Worm (Caenorhabditis elegans) whole organism, L1 larva: ENCODE data around the gene F46B6.10.

ENCODE experiments used
- C16A3.4 ChIP-seq: fragments of 150-350 bp; optimal IDR thresholded peaks from 2 replicates; lab custom pipeline; 2014; ENCODE audit warnings: missing biosample characterization, missing genetic modification characterization
- C34B4.2 ChIP-seq: sonication (generic microtip); optimal IDR thresholded peaks from 2 replicates; lab custom pipeline; 2017; ENCODE audit warnings: mild to moderate bottlenecking, missing genetic modification characterization, missing compliant biosample characterization
- F16B12.6 ChIP-seq: fragments of 150-350 bp; optimal IDR thresholded peaks from 2 replicates; lab custom pipeline; 2014; ENCODE audit warnings: missing biosample characterization, missing genetic modification characterization
- Y116A8C.19 ChIP-seq: sonication (generic microtip); optimal IDR thresholded peaks from 2 replicates; lab custom pipeline; 2016; ENCODE audit warnings: missing compliant biosample characterization, missing genetic modification characterization, borderline replicate concordance
- alr-1 ChIP-seq: fragments of 200-800 bp; sonication (Bioruptor generic); optimal IDR thresholded peaks from 2 replicates; lab custom pipeline; 2018; ENCODE audit warnings: borderline replicate concordance, mild to moderate bottlenecking, missing genetic modification characterization, missing compliant biosample characterization
- aly-2 ChIP-seq: fragments of 150-350 bp; optimal IDR thresholded peaks from 2 replicates; lab custom pipeline; 2014; ENCODE audit warnings: missing biosample characterization, missing genetic modification characterization
- ama-1 ChIP-seq: fragments of 150-350 bp; optimal IDR thresholded peaks from 2 replicates; lab custom pipeline; 2014
- blmp-1 ChIP-seq: fragments of 150-350 bp; optimal IDR thresholded peaks from 2 replicates; lab custom pipeline; 2014; ENCODE audit warnings: missing biosample characterization, missing genetic modification characterization
- ceh-82 ChIP-seq, 3 experiments: fragments of 150-350 bp in 1 of 3; sonication (generic microtip) in 2 of 3; optimal IDR thresholded peaks; 2 replicates each; lab custom pipeline; 2014 to 2017; ENCODE audit warnings: missing biosample characterization in 3 of 3, missing genetic modification characterization in 3 of 3
- ceh-88 ChIP-seq: fragments of 200-800 bp; sonication (Bioruptor generic); IDR thresholded peaks from 2 replicates; pipeline ENCODE4 v1.3.6; 2022; ENCODE audit warnings: missing genetic modification characterization, missing compliant biosample characterization
- ceh-90 ChIP-seq: sonication (generic microtip); optimal IDR thresholded peaks from 2 replicates; lab custom pipeline; 2016; ENCODE audit warnings: missing genetic modification characterization, missing compliant biosample characterization
- ces-1 ChIP-seq: fragments of 150-350 bp; optimal IDR thresholded peaks from 2 replicates; lab custom pipeline; 2014; ENCODE audit warnings: missing biosample characterization, missing genetic modification reagents, missing genetic modification characterization
- efl-1 ChIP-seq, 4 experiments: fragments of 150-350 bp; optimal IDR thresholded peaks in 3 of 4; peaks in 1 of 4; 1 replicate in 1 of 4; 2 replicates in 3 of 4; lab custom pipeline; 2014; ENCODE audit warnings: missing biosample characterization in 2 of 4, missing genetic modification characterization in 2 of 4, missing genetic modification reagents in 2 of 4
- efl-3 ChIP-seq: fragments of 200-800 bp; sonication (Bioruptor generic); optimal IDR thresholded peaks from 2 replicates; lab custom pipeline; 2018; ENCODE audit warnings: mild to moderate bottlenecking, missing genetic modification characterization, missing compliant biosample characterization
- egl-27 ChIP-seq, 2 experiments: fragments of 150-350 bp in 1 of 2; sonication (generic microtip); optimal IDR thresholded peaks; 3 replicates each; lab custom pipeline; 2017 to 2018; ENCODE audit warnings: missing biosample characterization in 2 of 2, missing genetic modification characterization in 2 of 2, missing genetic modification reagents in 2 of 2
- elt-3 ChIP-seq, 6 experiments: fragments of 150-350 bp in 1 of 6; sonication (generic microtip); optimal IDR thresholded peaks; 2 replicates each; lab custom pipeline; 2017 to 2018; ENCODE audit warnings: missing biosample characterization in 6 of 6, missing genetic modification characterization in 6 of 6, inconsistent platforms in 1 of 6
- fkh-10 ChIP-seq: sonication (generic microtip); optimal IDR thresholded peaks from 2 replicates; lab custom pipeline; 2017; ENCODE audit warnings: missing biosample characterization, missing genetic modification reagents, missing genetic modification characterization
- fkh-8 ChIP-seq: sonication (generic microtip); optimal IDR thresholded peaks from 2 replicates; lab custom pipeline; 2016; ENCODE audit warnings: mild to moderate bottlenecking, missing genetic modification characterization, missing compliant biosample characterization
- fos-1 ChIP-seq: fragments of 150-350 bp; optimal IDR thresholded peaks from 2 replicates; lab custom pipeline; 2014; ENCODE audit warnings: missing biosample characterization, missing genetic modification characterization
- hlh-17 ChIP-seq: fragments of 200-800 bp; sonication (Bioruptor generic); optimal IDR thresholded peaks from 2 replicates; lab custom pipeline; 2018; ENCODE audit warnings: missing genetic modification characterization, mild to moderate bottlenecking, missing compliant biosample characterization, moderate library complexity, borderline replicate concordance
- isw-1 ChIP-seq: fragments of 200-800 bp; sonication (Bioruptor generic); IDR thresholded peaks from 2 replicates; pipeline ENCODE4 v1.3.6; 2022; ENCODE audit warnings: missing genetic modification characterization, missing compliant biosample characterization
- jun-1 ChIP-seq: fragments of 150-350 bp; optimal IDR thresholded peaks from 2 replicates; lab custom pipeline; 2014; ENCODE audit warnings: missing biosample characterization, missing genetic modification reagents, missing genetic modification characterization
- lin-13 ChIP-seq: fragments of 150-350 bp; optimal IDR thresholded peaks from 2 replicates; lab custom pipeline; 2014; ENCODE audit warnings: missing biosample characterization, missing genetic modification reagents, missing genetic modification characterization
- lin-14 ChIP-seq: fragments of 200-800 bp; sonication (Bioruptor generic); optimal IDR thresholded peaks from 2 replicates; lab custom pipeline; 2018; ENCODE audit warnings: mild to moderate bottlenecking, missing genetic modification characterization, moderate library complexity, missing compliant biosample characterization
- lin-35 ChIP-seq, 2 experiments: fragments of 150-350 bp; optimal IDR thresholded peaks; 2 replicates each; lab custom pipeline; 2014; ENCODE audit warnings: missing biosample characterization in 2 of 2, missing genetic modification characterization in 2 of 2, missing genetic modification reagents in 2 of 2
- lsy-2 ChIP-seq, 2 experiments: fragments of 150-350 bp; optimal IDR thresholded peaks; 2 replicates each; lab custom pipeline; 2014; ENCODE audit warnings: missing biosample characterization in 2 of 2, missing genetic modification characterization in 2 of 2
- mdl-1 ChIP-seq, 2 experiments: fragments of 150-350 bp; optimal IDR thresholded peaks; 2 replicates each; lab custom pipeline; 2014 to 2017; ENCODE audit warnings: missing biosample characterization in 2 of 2, missing genetic modification characterization in 2 of 2, inconsistent platforms in 1 of 2
- nhr-11 ChIP-seq: fragments of 150-350 bp; optimal IDR thresholded peaks from 2 replicates; lab custom pipeline; 2014; ENCODE audit warnings: missing biosample characterization, missing genetic modification characterization
- nhr-28 ChIP-seq: fragments of 150-350 bp; optimal IDR thresholded peaks from 2 replicates; lab custom pipeline; 2014; ENCODE audit warnings: missing biosample characterization, missing genetic modification characterization
- nhr-47 ChIP-seq: sonication (generic microtip); optimal IDR thresholded peaks from 2 replicates; lab custom pipeline; 2016; ENCODE audit warnings: mild to moderate bottlenecking, missing genetic modification characterization, moderate library complexity, missing compliant biosample characterization
- nhr-71 ChIP-seq: sonication (generic microtip); optimal IDR thresholded peaks from 2 replicates; lab custom pipeline; 2016; ENCODE audit warnings: mild to moderate bottlenecking, missing genetic modification characterization, moderate library complexity, missing compliant biosample characterization
- nhr-76 ChIP-seq: sonication (generic microtip); optimal IDR thresholded peaks from 2 replicates; lab custom pipeline; 2017; ENCODE audit warnings: missing biosample characterization, missing genetic modification characterization
- nhr-85 ChIP-seq: sonication (generic microtip); peaks from one replicate; lab custom pipeline; 2016; ENCODE audit warnings: missing genetic modification characterization, inconsistent platforms, missing compliant biosample characterization
- nhr-90 ChIP-seq: sonication (generic microtip); optimal IDR thresholded peaks from 2 replicates; lab custom pipeline; 2016; ENCODE audit warnings: mild to moderate bottlenecking, missing genetic modification characterization, missing compliant biosample characterization; ENCODE audit not compliant: poor library complexity
- rnt-1 ChIP-seq: sonication (generic microtip); optimal IDR thresholded peaks from 2 replicates; lab custom pipeline; 2016; ENCODE audit warnings: mild to moderate bottlenecking, missing genetic modification characterization, moderate library complexity, missing compliant biosample characterization
- skn-1 ChIP-seq: fragments of 150-350 bp; optimal IDR thresholded peaks from 2 replicates; lab custom pipeline; 2014; ENCODE audit warnings: missing biosample characterization, missing genetic modification characterization
- snu-23 ChIP-seq: sonication (generic microtip); optimal IDR thresholded peaks from 2 replicates; lab custom pipeline; 2016; ENCODE audit warnings: missing genetic modification characterization, missing compliant biosample characterization
- swsn-7 ChIP-seq: sonication (generic microtip); optimal IDR thresholded peaks from 2 replicates; lab custom pipeline; 2016; ENCODE audit warnings: missing genetic modification characterization, missing compliant biosample characterization
- tbx-2 ChIP-seq: sonication (generic microtip); optimal IDR thresholded peaks from 2 replicates; lab custom pipeline; 2016; ENCODE audit warnings: missing genetic modification characterization, missing compliant biosample characterization
- unc-30 ChIP-seq: sonication (generic microtip); optimal IDR thresholded peaks from 2 replicates; lab custom pipeline; 2017; ENCODE audit warnings: missing biosample characterization, missing genetic modification characterization
- vab-15 ChIP-seq: sonication (generic microtip); optimal IDR thresholded peaks from 2 replicates; lab custom pipeline; 2017; ENCODE audit warnings: missing genotype, mild to moderate bottlenecking, missing genetic modification characterization, missing compliant biosample characterization
- xbp-1 ChIP-seq: sonication (generic microtip); optimal IDR thresholded peaks from 2 replicates; lab custom pipeline; 2016; ENCODE audit warnings: missing genetic modification characterization, missing compliant biosample characterization
- zag-1 ChIP-seq: fragments of 150-350 bp; optimal IDR thresholded peaks from 2 replicates; lab custom pipeline; 2014; ENCODE audit warnings: missing biosample characterization, missing genetic modification characterization
- ztf-11 ChIP-seq, 2 experiments: sonication (generic microtip); optimal IDR thresholded peaks; 2 replicates each; lab custom pipeline; 2016 to 2017; ENCODE audit warnings: missing genetic modification characterization in 2 of 2, missing biosample characterization in 1 of 2, missing compliant biosample characterization in 1 of 2
- ztf-4 ChIP-seq: fragments of 150-350 bp; optimal IDR thresholded peaks from 2 replicates; lab custom pipeline; 2014; ENCODE audit warnings: missing biosample characterization, missing genetic modification characterization

F46B6.10 gene

ce11 chrV:9771311-9771710 is 30.6 kb downstream of the F46B6.10 start:
- TF ChIP-seq skn-1 (tag; lab: Kevin White, UChicago) (no peak), aly-2 (tag; lab: Kevin White, UChicago) (no peak), egl-27 (tag; optimal IDR thresholded peaks at IDR 0.05; lab: Kevin White, UChicago) (no peak), F16B12.6 (tag; lab: Kevin White, UChicago) (no peak), elt-3 (tag; optimal IDR thresholded peaks at IDR 0.05; lab: Kevin White, UChicago) (no peak), blmp-1 (tag; lab: Kevin White, UChicago) (no peak), C16A3.4 (tag; lab: Kevin White, UChicago) (no peak), Y116A8C.19 (tag; lab: Kevin White, UChicago) (no peak), nhr-90 (tag; lab: Kevin White, UChicago) (no peak), hlh-17 (GFP tag; lab: Kevin White, UChicago) (no peak), nhr-71 (tag; lab: Kevin White, UChicago) (no peak), nhr-76 (tag; lab: Kevin White, UChicago) (no peak)

- TF ChIP-seq C34B4.2 (no peak), vab-15 (tag; lab: Kevin White, UChicago) (no peak), ceh-88 (no peak), F16B12.6 (tag; lab: Kevin White, UChicago) (no peak), nhr-90 (tag; lab: Kevin White, UChicago) (no peak), Y116A8C.19 (tag; lab: Kevin White, UChicago) (no peak), nhr-85 (tag; lab: Kevin White, UChicago) (no peak), unc-30 (tag; lab: Kevin White, UChicago) (no peak), ces-1 (GFP tag; lab: Kevin White, UChicago) (peak; percentile 100), jun-1 (tag; lab: Kevin White, UChicago) (no peak), efl-3 (no peak), isw-1 (no peak), lin-13 (GFP tag; lab: Kevin White, UChicago) (no peak), mdl-1 (tag; optimal IDR thresholded peaks at IDR 0.05; lab: Kevin White, UChicago) (no peak), swsn-7 (tag; lab: Kevin White, UChicago) (peak; percentile 16), nhr-11 (tag; lab: Kevin White, UChicago) (no peak), C16A3.4 (tag; lab: Kevin White, UChicago) (no peak), ztf-4 (tag; lab: Kevin White, UChicago) (no peak), xbp-1 (no peak), lsy-2 (tag; optimal IDR thresholded peaks at IDR 0.05; lab: Kevin White, UChicago) (peak in 1 of 2 experiments; percentile 53), efl-1 (optimal IDR thresholded peaks at IDR 0.05; lab: Kevin White, UChicago) (no peak), efl-1 (GFP tag; optimal IDR thresholded peaks at IDR 0.05 in 1 of 2; lab: Kevin White, UChicago) (peak in 1 of 2 experiments; percentile 76), nhr-47 (tag; lab: Kevin White, UChicago) (peak; percentile 50), blmp-1 (tag; lab: Kevin White, UChicago) (no peak), fos-1 (tag; lab: Kevin White, UChicago) (no peak), ztf-11 (tag; optimal IDR thresholded peaks at IDR 0.05; lab: Kevin White, UChicago) (no peak), ceh-82 (tag; optimal IDR thresholded peaks at IDR 0.05; lab: Kevin White, UChicago) (peak in 1 of 3 experiments; percentile 28), lin-35 (GFP tag; optimal IDR thresholded peaks at IDR 0.05; lab: Kevin White, UChicago) (no peak), lin-14 (GFP tag; lab: Kevin White, UChicago) (peak; percentile 80), hlh-17 (GFP tag; lab: Kevin White, UChicago) (no peak), nhr-71 (tag; lab: Kevin White, UChicago) (peak; percentile 30), alr-1 (no peak), fkh-10 (GFP tag; lab: Kevin White, UChicago) (peak; percentile 88), ama-1 (lab: Kevin White, UChicago) (no peak), rnt-1 (no peak), elt-3 (tag; optimal IDR thresholded peaks at IDR 0.05; lab: Kevin White, UChicago) (no peak), ceh-90 (tag; lab: Kevin White, UChicago) (no peak), fkh-8 (tag; lab: Kevin White, UChicago) (no peak), snu-23 (no peak), tbx-2 (tag; lab: Kevin White, UChicago) (peak; percentile 35), nhr-28 (tag; lab: Kevin White, UChicago) (no peak), zag-1 (tag; lab: Kevin White, UChicago) (no peak)
Observed at ce11 chrV:9768828-9769778, 32.8 kb downstream of the F46B6.10 start, which contains the start of gene unc-42. TSS of gene unc-42 (minus strand) at chrV:9769391.
